Fruit fly (Drosophila melanogaster) whole organism, embryonic: ENCODE data around the gene CG32147.

Experiments
- CG10321 ChIP-seq: fragments of 200-800 bp; sonication (Bioruptor generic); IDR thresholded peaks from 2 replicates; pipeline ENCODE4 v1.3.6; 2022; ENCODE audit warnings: missing biosample characterization, missing genetic modification characterization
- CG10431 ChIP-seq: fragments of 200-800 bp; sonication (Bioruptor generic); optimal IDR thresholded peaks from 3 replicates; lab custom pipeline; 2018; ENCODE audit warnings: missing biosample characterization, mild to moderate bottlenecking, missing genetic modification characterization
- CG11504 ChIP-seq: fragments of 200-800 bp; sonication (Bioruptor generic); optimal IDR thresholded peaks from 3 replicates; lab custom pipeline; 2019; ENCODE audit warnings: missing biosample characterization, mild to moderate bottlenecking, missing genetic modification characterization, moderate library complexity
- CG11560 ChIP-seq: fragments of 200-800 bp; sonication (Bioruptor generic); IDR thresholded peaks from 3 replicates; pipeline ENCODE4 v1.3.6; 2022; ENCODE audit warnings: missing biosample characterization, missing genetic modification characterization
- CG11723 ChIP-seq: fragments of 200-800 bp; sonication (Bioruptor generic); optimal IDR thresholded peaks from 2 replicates; lab custom pipeline; 2017; ENCODE audit warnings: missing biosample characterization, mild to moderate bottlenecking, missing genetic modification characterization
- CG13775 ChIP-seq: fragments of 200-800 bp; sonication (Bioruptor generic); optimal IDR thresholded peaks from 3 replicates; lab custom pipeline; 2017; ENCODE audit warnings: missing biosample characterization, mild to moderate bottlenecking, missing genetic modification characterization
- CG1529 ChIP-seq: fragments of 200-800 bp; sonication (Bioruptor generic); optimal IDR thresholded peaks from 3 replicates; lab custom pipeline; 2018; ENCODE audit warnings: missing biosample characterization, missing genetic modification characterization
- CG15696 ChIP-seq: fragments of 200-800 bp; sonication (Bioruptor generic); optimal IDR thresholded peaks from 2 replicates; lab custom pipeline; 2019; ENCODE audit warnings: missing biosample characterization, mild to moderate bottlenecking, missing genetic modification characterization, moderate library complexity
- CG17568 ChIP-seq: fragments of 200-800 bp; sonication (Bioruptor generic); optimal IDR thresholded peaks from 2 replicates; lab custom pipeline; 2018; ENCODE audit warnings: missing biosample characterization, mild to moderate bottlenecking, missing genetic modification characterization, moderate library complexity
- CG18262 ChIP-seq: fragments of 200-800 bp; optimal IDR thresholded peaks from 3 replicates; lab custom pipeline; 2019; ENCODE audit warnings: missing biosample characterization, mild to moderate bottlenecking, missing genetic modification characterization, moderate library complexity
- CG18599 ChIP-seq: fragments of 200-800 bp; sonication (Bioruptor generic); optimal IDR thresholded peaks from 3 replicates; lab custom pipeline; 2017; ENCODE audit warnings: missing biosample characterization, missing genetic modification characterization, mild to moderate bottlenecking, moderate library complexity, missing genetic modification reagents
- CG30020 ChIP-seq: fragments of 200-800 bp; optimal IDR thresholded peaks from 2 replicates; lab custom pipeline; 2019; ENCODE audit warnings: missing biosample characterization, mild to moderate bottlenecking, missing genetic modification characterization, moderate library complexity
- CG6813 ChIP-seq: fragments of 200-800 bp; sonication (Bioruptor generic); optimal IDR thresholded peaks from 2 replicates; lab custom pipeline; 2017; ENCODE audit warnings: missing biosample characterization, missing genetic modification characterization, mild to moderate bottlenecking, moderate library complexity, missing genetic modification reagents
- CG7745 ChIP-seq: fragments of 200-800 bp; sonication (Bioruptor generic); optimal IDR thresholded peaks from 2 replicates; lab custom pipeline; 2018; ENCODE audit warnings: missing biosample characterization, mild to moderate bottlenecking, missing genetic modification characterization, moderate library complexity
- CG7839 ChIP-seq: fragments of 200-800 bp; sonication (Bioruptor generic); optimal IDR thresholded peaks from 3 replicates; lab custom pipeline; 2018; ENCODE audit warnings: missing biosample characterization, mild to moderate bottlenecking, missing genetic modification characterization, moderate library complexity
- CG7928 ChIP-seq: fragments of 200-800 bp; sonication (Bioruptor generic); optimal IDR thresholded peaks from 2 replicates; lab custom pipeline; 2017; ENCODE audit warnings: missing biosample characterization, mild to moderate bottlenecking, missing genetic modification characterization
- CG9215 ChIP-seq: fragments of 200-800 bp; sonication (Bioruptor generic); IDR thresholded peaks from 2 replicates; pipeline ENCODE4 v1.3.6; 2022; ENCODE audit warnings: missing biosample characterization, missing genetic modification characterization
- CG9727 ChIP-seq: fragments of 200-800 bp; sonication (Bioruptor generic); optimal IDR thresholded peaks from 3 replicates; lab custom pipeline; 2017; ENCODE audit warnings: missing biosample characterization, mild to moderate bottlenecking, missing genetic modification characterization
- CoRest ChIP-seq: fragments of 200-800 bp; sonication (Bioruptor generic); optimal IDR thresholded peaks from 3 replicates; lab custom pipeline; 2018; ENCODE audit warnings: missing biosample characterization, mild to moderate bottlenecking, missing genetic modification characterization, moderate library complexity
- D ChIP-seq, 2 experiments: fragments of 200-800 bp in 1 of 2; fragments of >200 bp in 1 of 2; sonication (Bioruptor generic) in 1 of 2; optimal IDR thresholded peaks; 2 replicates in 1 of 2; 3 replicates in 1 of 2; lab custom pipeline; 2017; ENCODE audit warnings: mild to moderate bottlenecking in 1 of 2, missing biosample characterization in 1 of 2, missing genetic modification characterization in 1 of 2, missing genetic modification reagents in 1 of 2
- Doc2 ChIP-seq: fragments of 200-800 bp; sonication (Bioruptor generic); IDR thresholded peaks from 2 replicates; pipeline ENCODE4 v1.3.6; 2022; ENCODE audit warnings: missing biosample characterization, missing genetic modification characterization
- Drgx ChIP-seq: fragments of 200-800 bp; sonication (Bioruptor generic); IDR thresholded peaks from 2 replicates; pipeline ENCODE4 v1.3.6; 2022; ENCODE audit warnings: missing biosample characterization, missing genetic modification characterization
- GATAe ChIP-seq: fragments of 200-800 bp; sonication (Bioruptor generic); conservative IDR thresholded peaks from 2 replicates; pipeline ENCODE4 v1.3.6; 2022; ENCODE audit warnings: missing biosample characterization, missing genetic modification characterization
- Hr39 ChIP-seq: fragments of >200 bp; optimal IDR thresholded peaks from 2 replicates; lab custom pipeline; 2017
- Hsf ChIP-seq: fragments of 200-800 bp; sonication (Bioruptor generic); optimal IDR thresholded peaks from 3 replicates; lab custom pipeline; 2016; ENCODE audit warnings: missing biosample characterization, missing genetic modification characterization
- Lim3 ChIP-seq: fragments of 200-800 bp; sonication (Bioruptor generic); IDR thresholded peaks from 2 replicates; pipeline ENCODE4 v1.3.6; 2022; ENCODE audit warnings: missing biosample characterization, missing genetic modification characterization
- Mes4 ChIP-seq: fragments of 200-800 bp; sonication (Bioruptor generic); optimal IDR thresholded peaks from 2 replicates; lab custom pipeline; 2016; ENCODE audit warnings: missing biosample characterization, missing genetic modification characterization
- Mrtf ChIP-seq: fragments of 200-800 bp; sonication (Bioruptor generic); IDR thresholded peaks from 3 replicates; pipeline ENCODE4 v1.3.6; 2022; ENCODE audit warnings: missing biosample characterization, missing genetic modification characterization
- NfI ChIP-seq: fragments of 200-800 bp; sonication (Bioruptor generic); optimal IDR thresholded peaks from 3 replicates; lab custom pipeline; 2018; ENCODE audit warnings: missing biosample characterization, mild to moderate bottlenecking, missing genetic modification characterization, moderate library complexity
- Optix ChIP-seq: fragments of 200-800 bp; sonication (Bioruptor generic); IDR thresholded peaks from 3 replicates; pipeline ENCODE4 v1.3.6; 2022; ENCODE audit warnings: missing biosample characterization, missing genetic modification characterization
- PHDP ChIP-seq: fragments of 200-800 bp; sonication (Bioruptor generic); optimal IDR thresholded peaks from 3 replicates; lab custom pipeline; 2018; ENCODE audit warnings: missing biosample characterization, mild to moderate bottlenecking, missing genetic modification characterization, moderate library complexity
- Xbp1 ChIP-seq: fragments of 200-800 bp; sonication (Bioruptor generic); optimal IDR thresholded peaks from 3 replicates; lab custom pipeline; 2016; ENCODE audit warnings: missing biosample characterization, mild to moderate bottlenecking, missing genetic modification characterization
- ara ChIP-seq: fragments of 200-800 bp; sonication (Bioruptor generic); IDR thresholded peaks from 2 replicates; pipeline ENCODE4 v1.3.6; 2022; ENCODE audit warnings: missing biosample characterization, missing genetic modification characterization
- ato ChIP-seq: fragments of 200-800 bp; sonication (Bioruptor generic); IDR thresholded peaks from 2 replicates; pipeline ENCODE4 v1.3.6; 2022; ENCODE audit warnings: missing biosample characterization, missing genetic modification characterization; ENCODE audit not compliant: partially characterized antibody
- crol ChIP-seq: fragments of 200-800 bp; sonication (Bioruptor generic); IDR thresholded peaks from 2 replicates; pipeline ENCODE4 v1.3.6; 2022; ENCODE audit warnings: missing biosample characterization, missing genetic modification characterization
- eyg ChIP-seq: fragments of 200-800 bp; sonication (Bioruptor generic); optimal IDR thresholded peaks from 3 replicates; lab custom pipeline; 2016; ENCODE audit warnings: missing biosample characterization, missing genetic modification characterization
- fd96Cb ChIP-seq: fragments of 200-800 bp; sonication (Bioruptor generic); optimal IDR thresholded peaks from 2 replicates; lab custom pipeline; 2018; ENCODE audit warnings: missing biosample characterization, mild to moderate bottlenecking, missing genetic modification characterization, moderate library complexity
- gsb ChIP-seq: fragments of 200-800 bp; sonication (Bioruptor generic); IDR thresholded peaks from 2 replicates; pipeline ENCODE4 v1.3.6; 2022; ENCODE audit warnings: missing biosample characterization, missing genetic modification characterization
- kah ChIP-seq: fragments of 200-800 bp; sonication (Bioruptor generic); optimal IDR thresholded peaks from 2 replicates; lab custom pipeline; 2018; ENCODE audit warnings: missing biosample characterization, mild to moderate bottlenecking, missing genetic modification characterization
- kay ChIP-seq: fragments of 200-800 bp; sonication (Bioruptor generic); optimal IDR thresholded peaks from 2 replicates; lab custom pipeline; 2016; ENCODE audit warnings: missing biosample characterization, missing genetic modification characterization
- ken ChIP-seq: fragments of 200-800 bp; sonication (Bioruptor generic); IDR thresholded peaks from 3 replicates; pipeline ENCODE4 v1.3.6; 2022; ENCODE audit warnings: missing biosample characterization, missing genetic modification characterization
- klu ChIP-seq: fragments of 200-800 bp; sonication (Bioruptor generic); IDR thresholded peaks from 2 replicates; pipeline ENCODE4 v1.3.6; 2022; ENCODE audit warnings: missing biosample characterization, missing genetic modification characterization
- maf-S ChIP-seq: fragments of 200-800 bp; sonication (Bioruptor generic); optimal IDR thresholded peaks from 2 replicates; lab custom pipeline; 2016; ENCODE audit warnings: missing biosample characterization, missing genetic modification characterization
- pb ChIP-seq: fragments of 200-800 bp; sonication (Bioruptor generic); optimal IDR thresholded peaks from 3 replicates; lab custom pipeline; 2016; ENCODE audit warnings: missing biosample characterization, missing genetic modification characterization
- pfk ChIP-seq: fragments of 200-800 bp; sonication (Bioruptor generic); optimal IDR thresholded peaks from 2 replicates; lab custom pipeline; 2018; ENCODE audit warnings: missing biosample characterization, mild to moderate bottlenecking, missing genetic modification characterization, moderate library complexity
- schlank ChIP-seq: fragments of 200-800 bp; sonication (Bioruptor generic); optimal IDR thresholded peaks from 2 replicates; lab custom pipeline; 2018; ENCODE audit warnings: missing biosample characterization, mild to moderate bottlenecking, missing genetic modification characterization
- sens ChIP-seq: fragments of 200-800 bp; sonication (Bioruptor generic); peaks from one replicate; lab custom pipeline; 2016; ENCODE audit warnings: missing biosample characterization, missing genetic modification characterization
- shn ChIP-seq: fragments of 200-800 bp; sonication (Bioruptor generic); optimal IDR thresholded peaks from 3 replicates; lab custom pipeline; 2016; ENCODE audit warnings: missing biosample characterization, missing genetic modification characterization
- ssp ChIP-seq: fragments of 200-800 bp; sonication (Bioruptor generic); IDR thresholded peaks from 2 replicates; pipeline ENCODE4 v1.3.6; 2022; ENCODE audit warnings: missing biosample characterization, missing genetic modification characterization
- toy ChIP-seq: fragments of 200-800 bp; sonication (Bioruptor generic); IDR thresholded peaks from 2 replicates; pipeline ENCODE4 v1.3.6; 2022; ENCODE audit warnings: missing biosample characterization, missing genetic modification characterization
- trem ChIP-seq: fragments of 200-800 bp; optimal IDR thresholded peaks from 3 replicates; lab custom pipeline; 2019; ENCODE audit warnings: missing biosample characterization, mild to moderate bottlenecking, missing genetic modification characterization, moderate library complexity

Gene CG32147

DNA sequence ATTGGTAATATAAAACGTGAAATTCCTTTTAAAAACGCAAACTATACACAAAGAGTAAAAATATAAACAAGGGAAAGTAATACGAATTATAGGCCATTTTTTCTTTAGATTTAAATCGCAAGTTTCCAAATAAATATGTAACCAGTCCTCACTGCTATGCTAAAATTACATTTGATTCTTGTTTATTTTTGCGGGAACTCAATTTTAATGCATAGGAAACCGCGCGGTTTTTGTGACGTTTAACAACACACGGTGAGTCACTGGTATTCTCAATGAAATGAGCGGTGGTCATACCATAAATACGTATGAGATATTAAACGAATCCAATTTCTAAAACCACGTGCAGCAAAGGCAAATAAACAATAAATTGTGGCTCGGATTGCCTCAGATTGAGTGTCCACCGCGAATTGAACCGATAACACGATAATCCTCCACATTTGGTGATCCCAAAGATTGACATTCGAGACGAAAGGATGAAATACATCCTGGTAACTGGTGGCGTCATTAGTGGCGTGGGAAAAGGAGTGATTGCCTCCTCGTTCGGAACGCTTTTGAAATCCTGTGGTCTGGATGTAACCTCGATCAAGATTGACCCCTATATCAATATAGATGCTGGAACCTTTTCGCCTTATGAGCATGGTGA, 45.9 kb downstream of the CG32147 start, which contains the start of gene Ctps (continued):
- TF ChIP-seq D (optimal IDR thresholded peaks at IDR 0.05; lab: Kevin White, UChicago) (no peak), D (GFP tag; optimal IDR thresholded peaks at IDR 0.05; lab: Kevin White, UChicago) (no peak), kay (GFP tag; lab: Kevin White, UChicago) (no peak), Hr39 (lab: Kevin White, UChicago) (no peak), fd96Cb (tag; lab: Kevin White, UChicago) (no peak), maf-S (GFP tag; lab: Kevin White, UChicago) (no peak), CG18599 (no peak), trem (tag; lab: Kevin White, UChicago) (peak; percentile 13), crol (GFP tag; lab: Robert Waterston, UW) (no peak), CG1529 (no peak), CG7839 (tag; lab: Kevin White, UChicago) (no peak), shn (GFP tag; lab: Kevin White, UChicago) (peak; percentile 23), CG17568 (GFP tag; lab: Kevin White, UChicago) (no peak), Hsf (GFP tag; lab: Kevin White, UChicago) (peak; percentile 3), eyg (GFP tag; lab: Kevin White, UChicago) (no peak), ara (GFP tag; lab: Robert Waterston, UW) (no peak), GATAe (GFP tag; lab: Robert Waterston, UW) (no peak), CoRest (tag; lab: Kevin White, UChicago) (peak; percentile 4), CG15696 (no peak), CG30020 (tag; lab: Kevin White, UChicago) (no peak), PHDP (tag; lab: Kevin White, UChicago) (no peak), toy (GFP tag; lab: Robert Waterston, UW) (no peak), CG10321 (no peak), CG11723 (GFP tag; lab: Kevin White, UChicago) (no peak), CG18262 (tag; lab: Kevin White, UChicago) (no peak), ssp (GFP tag; lab: Robert Waterston, UW) (no peak), CG9215 (GFP tag; lab: Robert Waterston, UW) (no peak), schlank (no peak), pb (GFP tag; lab: Kevin White, UChicago) (no peak), sens (GFP tag; lab: Kevin White, UChicago) (peak; percentile 67), NfI (GFP tag; lab: Kevin White, UChicago) (peak; percentile 45), Lim3 (GFP tag; lab: Robert Waterston, UW) (no peak), Mes4 (GFP tag; lab: Kevin White, UChicago) (no peak), CG9727 (GFP tag; lab: Kevin White, UChicago) (no peak), Mrtf (GFP tag; lab: Robert Waterston, UW) (no peak), CG11560 (tag; lab: Robert Waterston, UW) (no peak), ato (GFP tag; lab: Robert Waterston, UW) (no peak), Optix (GFP tag; lab: Robert Waterston, UW) (no peak), CG7928 (GFP tag; lab: Kevin White, UChicago) (no peak), CG11504 (peak; percentile 28), gsb (GFP tag; lab: Robert Waterston, UW) (no peak), Doc2 (no peak), klu (no peak), CG7745 (no peak), CG10431 (GFP tag; lab: Kevin White, UChicago) (no peak), kah (no peak), ken (no peak), CG13775 (GFP tag; lab: Kevin White, UChicago) (no peak), Drgx (GFP tag; lab: Robert Waterston, UW) (no peak), Xbp1 (GFP tag; lab: Kevin White, UChicago) (no peak), pfk (GFP tag; lab: Kevin White, UChicago) (no peak), CG6813 (no peak)
